Worm (Caenorhabditis elegans) whole organism, young adult: ENCODE results near the gene F38B7.17.

Experiments used
- B0261.1 ChIP-seq: sonication (generic microtip); optimal IDR thresholded peaks from 2 replicates; lab custom pipeline; 2016; ENCODE audit warnings: mild to moderate bottlenecking, missing genetic modification characterization, moderate library complexity, missing compliant biosample characterization
- F23B12.7 ChIP-seq: sonication (generic microtip); optimal IDR thresholded peaks from 2 replicates; lab custom pipeline; 2017; ENCODE audit warnings: missing genetic modification characterization, mild to moderate bottlenecking, missing compliant biosample characterization, antibody characterized with exemption, moderate library complexity; ENCODE audit not compliant: insufficient read depth
- F57C9.4 ChIP-seq: sonication (generic microtip); optimal IDR thresholded peaks from 2 replicates; lab custom pipeline; 2017; ENCODE audit warnings: mild to moderate bottlenecking, missing genetic modification characterization, missing compliant biosample characterization
- K11D2.4 ChIP-seq: fragments of 200-800 bp; sonication (Bioruptor generic); IDR thresholded peaks from 2 replicates; pipeline ENCODE4 v1.3.6; 2022; ENCODE audit warnings: missing genetic modification reagents, missing genetic modification characterization, missing compliant biosample characterization
- T07F8.4 ChIP-seq: sonication (generic microtip); optimal IDR thresholded peaks from 2 replicates; lab custom pipeline; 2016; ENCODE audit warnings: mild to moderate bottlenecking, missing genetic modification characterization, moderate library complexity, missing compliant biosample characterization
- athp-1 ChIP-seq: sonication (generic microtip); optimal IDR thresholded peaks from 2 replicates; lab custom pipeline; 2017; ENCODE audit warnings: mild to moderate bottlenecking, missing genetic modification characterization, missing compliant biosample characterization
- attf-3 ChIP-seq: fragments of 200-800 bp; sonication (Bioruptor generic); conservative IDR thresholded peaks from 2 replicates; pipeline ENCODE4 v1.3.6; 2022; ENCODE audit warnings: missing genetic modification reagents, missing genetic modification characterization, missing compliant biosample characterization
- attf-5 ChIP-seq: fragments of 200-800 bp; sonication (Bioruptor generic); optimal IDR thresholded peaks from 2 replicates; lab custom pipeline; 2018; ENCODE audit warnings: mild to moderate bottlenecking, missing genetic modification characterization, missing compliant biosample characterization
- cebp-1 ChIP-seq, 2 experiments: fragments of 200-800 bp in 1 of 2; sonication (Bioruptor generic) in 1 of 2; sonication (generic microtip) in 1 of 2; IDR thresholded peaks in 1 of 2; optimal IDR thresholded peaks in 1 of 2; 2 replicates each; pipeline versions ENCODE4 v1.3.6 to Lab custom; 2017 to 2022; ENCODE audit warnings: missing compliant biosample characterization in 2 of 2, missing genetic modification characterization in 2 of 2, mild to moderate bottlenecking in 1 of 2, missing genetic modification reagents in 1 of 2, moderate library complexity in 1 of 2
- ceh-91 ChIP-seq: fragments of 200-800 bp; sonication (Bioruptor generic); IDR thresholded peaks from 2 replicates; pipeline ENCODE4 v1.3.6; 2022; ENCODE audit warnings: missing genetic modification reagents, missing genetic modification characterization, missing compliant biosample characterization
- dpl-1 ChIP-seq: fragments of 150-350 bp; optimal IDR thresholded peaks from 2 replicates; lab custom pipeline; 2014; ENCODE audit warnings: missing biosample characterization, missing genetic modification reagents, missing genetic modification characterization
- ekl-4 ChIP-seq: fragments of 200-800 bp; sonication (Bioruptor generic); IDR thresholded peaks from 2 replicates; pipeline ENCODE4 v1.3.6; 2022; ENCODE audit warnings: missing genetic modification reagents, missing genetic modification characterization, missing compliant biosample characterization
- hlh-26 ChIP-seq: fragments of 200-800 bp; sonication (Bioruptor generic); conservative IDR thresholded peaks from 2 replicates; pipeline ENCODE4 v1.3.6; 2022; ENCODE audit warnings: missing genetic modification reagents, missing genetic modification characterization, missing compliant biosample characterization
- hmg-20 ChIP-seq: fragments of 200-800 bp; sonication (Bioruptor generic); IDR thresholded peaks from 2 replicates; pipeline ENCODE4 v1.3.6; 2022; ENCODE audit warnings: missing genetic modification reagents, missing genetic modification characterization, missing compliant biosample characterization
- lag-1 ChIP-seq: fragments of 200-800 bp; sonication (Bioruptor generic); IDR thresholded peaks from 2 replicates; pipeline ENCODE4 v1.3.6; 2022; ENCODE audit warnings: missing genetic modification reagents, missing genetic modification characterization, missing compliant biosample characterization
- let-526 ChIP-seq: fragments of 200-800 bp; sonication (Bioruptor generic); IDR thresholded peaks from 2 replicates; pipeline ENCODE4 v1.3.6; 2022; ENCODE audit warnings: missing genetic modification reagents, missing genetic modification characterization, missing compliant biosample characterization
- let-607 ChIP-seq, 2 experiments: fragments of 200-800 bp in 1 of 2; sonication (Bioruptor generic) in 1 of 2; sonication (generic microtip) in 1 of 2; optimal IDR thresholded peaks; 2 replicates each; lab custom pipeline; 2016 to 2018; ENCODE audit warnings: mild to moderate bottlenecking in 2 of 2, missing compliant biosample characterization in 2 of 2, missing genetic modification characterization in 2 of 2, moderate library complexity in 2 of 2, missing genotype in 1 of 2
- lin-35 ChIP-seq, 3 experiments: fragments of 150-350 bp in 2 of 3; sonication (generic microtip) in 1 of 3; optimal IDR thresholded peaks; 2 replicates each; lab custom pipeline; 2014 to 2018; ENCODE audit warnings: missing biosample characterization in 3 of 3, missing genetic modification characterization in 3 of 3, missing genetic modification reagents in 3 of 3
- lin-54 ChIP-seq: fragments of 200-800 bp; sonication (Bioruptor generic); optimal IDR thresholded peaks from 2 replicates; lab custom pipeline; 2018; ENCODE audit warnings: mild to moderate bottlenecking, missing genetic modification characterization, missing compliant biosample characterization
- lir-1 ChIP-seq: fragments of 200-800 bp; sonication (Bioruptor generic); conservative IDR thresholded peaks from 2 replicates; pipeline ENCODE4 v1.3.6; 2022; ENCODE audit warnings: missing genetic modification reagents, missing genetic modification characterization, missing compliant biosample characterization
- lsl-1 ChIP-seq: fragments of 200-800 bp; sonication (Bioruptor generic); optimal IDR thresholded peaks from 2 replicates; lab custom pipeline; 2018; ENCODE audit warnings: mild to moderate bottlenecking, missing genetic modification characterization, moderate library complexity, missing compliant biosample characterization
- madf-10 ChIP-seq: sonication (generic microtip); optimal IDR thresholded peaks from 2 replicates; lab custom pipeline; 2016; ENCODE audit warnings: mild to moderate bottlenecking, missing genetic modification characterization, missing compliant biosample characterization
- mxl-1 ChIP-seq: sonication (generic microtip); optimal IDR thresholded peaks from 2 replicates; lab custom pipeline; 2016; ENCODE audit warnings: missing genetic modification characterization, missing compliant biosample characterization
- nfya-1 ChIP-seq: sonication (generic microtip); optimal IDR thresholded peaks from 2 replicates; lab custom pipeline; 2017; ENCODE audit warnings: antibody characterized with exemption, missing compliant biosample characterization, missing genetic modification characterization, borderline replicate concordance; ENCODE audit not compliant: insufficient read depth
- nfyb-1 ChIP-seq: fragments of 200-800 bp; sonication (Bioruptor generic); IDR thresholded peaks from 2 replicates; pipeline ENCODE4 v1.3.6; 2022; ENCODE audit warnings: missing genetic modification reagents, missing genetic modification characterization, missing compliant biosample characterization
- nhr-90 ChIP-seq: sonication (generic microtip); optimal IDR thresholded peaks from 2 replicates; lab custom pipeline; 2016; ENCODE audit warnings: missing genotype, mild to moderate bottlenecking, missing genetic modification characterization, missing compliant biosample characterization
- pha-4 ChIP-seq: fragments of 150-350 bp; sonication (generic microtip); optimal IDR thresholded peaks from 2 replicates; lab custom pipeline; 2014; ENCODE audit warnings: missing biosample characterization, missing genetic modification reagents, missing genetic modification characterization
- rcor-1 ChIP-seq: fragments of 200-800 bp; sonication (Bioruptor generic); IDR thresholded peaks from 2 replicates; pipeline ENCODE4 v1.3.6; 2022; ENCODE audit warnings: missing genetic modification reagents, missing genetic modification characterization, missing compliant biosample characterization
- sdz-38 ChIP-seq: sonication (generic microtip); optimal IDR thresholded peaks from 2 replicates; lab custom pipeline; 2016; ENCODE audit warnings: missing genotype, missing genetic modification characterization, missing compliant biosample characterization
- sea-2 ChIP-seq: fragments of 200-800 bp; sonication (Bioruptor generic); IDR thresholded peaks from 2 replicates; pipeline ENCODE4 v1.3.6; 2022; ENCODE audit warnings: missing genetic modification characterization, missing compliant biosample characterization
- snpc-1.3 ChIP-seq: sonication (generic microtip); optimal IDR thresholded peaks from 2 replicates; lab custom pipeline; 2017; ENCODE audit warnings: missing genetic modification characterization, mild to moderate bottlenecking, missing compliant biosample characterization, antibody characterized with exemption, moderate library complexity, missing genotype, missing genetic modification reagents; ENCODE audit not compliant: insufficient read depth
- snpc-3.4 ChIP-seq: sonication (generic microtip); optimal IDR thresholded peaks from 2 replicates; lab custom pipeline; 2017; ENCODE audit warnings: missing genetic modification characterization, mild to moderate bottlenecking, missing compliant biosample characterization, antibody characterized with exemption, moderate library complexity, missing genotype, missing genetic modification reagents
- sptf-2 ChIP-seq: fragments of 200-800 bp; sonication (Bioruptor generic); optimal IDR thresholded peaks from 2 replicates; lab custom pipeline; 2018; ENCODE audit warnings: mild to moderate bottlenecking, missing genetic modification characterization, missing compliant biosample characterization
- tlf-1 ChIP-seq: fragments of 200-800 bp; sonication (Bioruptor generic); optimal IDR thresholded peaks from 2 replicates; lab custom pipeline; 2018; ENCODE audit warnings: mild to moderate bottlenecking, missing genetic modification characterization, missing compliant biosample characterization
- xnd-1 ChIP-seq: sonication (generic microtip); optimal IDR thresholded peaks from 2 replicates; lab custom pipeline; 2016; ENCODE audit warnings: missing genotype, missing genetic modification reagents, missing genetic modification characterization, missing compliant biosample characterization
- zfh-2 ChIP-seq: fragments of 200-800 bp; sonication (Bioruptor generic); conservative IDR thresholded peaks from 2 replicates; pipeline ENCODE4 v1.3.6; 2022; ENCODE audit warnings: missing genetic modification reagents, missing genetic modification characterization, missing compliant biosample characterization
- ztf-25 ChIP-seq: fragments of 200-800 bp; sonication (Bioruptor generic); IDR thresholded peaks from 2 replicates; pipeline ENCODE4 v1.3.6; 2022; ENCODE audit warnings: missing genetic modification reagents, missing genetic modification characterization, missing compliant biosample characterization

The F38B7.17 gene

DNA sequence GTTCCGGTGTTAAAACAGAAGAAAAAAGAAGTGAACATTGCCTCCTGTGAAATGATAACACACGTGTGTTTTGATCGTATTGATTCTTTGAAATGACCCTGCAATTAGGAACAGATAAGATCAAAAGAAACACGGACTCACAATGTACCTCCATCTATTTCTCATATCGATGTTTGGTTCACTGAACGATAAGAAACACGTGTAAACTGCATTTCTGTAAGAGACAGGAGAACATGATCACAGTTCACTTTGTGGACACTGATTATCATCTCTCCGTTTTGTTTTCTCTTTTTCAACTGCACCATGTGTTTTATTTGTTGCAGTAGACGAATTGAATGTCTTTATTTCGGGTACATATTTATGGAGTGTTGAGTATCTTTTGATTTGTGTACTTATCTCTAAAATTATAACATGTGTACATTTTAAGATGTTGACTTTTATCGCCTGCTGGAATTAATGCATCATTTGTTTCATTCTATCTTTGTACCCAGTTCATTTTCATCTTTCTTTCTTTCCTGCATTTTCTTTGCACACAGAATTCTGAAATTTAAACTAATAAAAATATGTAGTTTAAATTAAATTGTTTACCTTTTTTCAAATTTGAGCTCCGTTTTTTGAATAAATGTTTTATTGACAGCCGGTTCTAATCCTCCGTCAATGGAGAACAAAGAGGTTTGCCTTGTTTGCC, 24.2 kb upstream of the F38B7.17 start, which contains the start of the genes H12C20.7 and nhr-68 (continued):
- TF ChIP-seq nfya-1 (tag; lab: Kevin White, UChicago), result no peak
- TF ChIP-seq dpl-1 (GFP tag; lab: Kevin White, UChicago), result no peak
- peak; percentile 76 for TF ChIP-seq K11D2.4 (GFP tag; lab: Robert Waterston, UW)
- peak; percentile 78 for TF ChIP-seq nhr-90 (tag; lab: Kevin White, UChicago)
- TF ChIP-seq sdz-38, result no peak
- no peak for TF ChIP-seq sea-2 (GFP tag; lab: Robert Waterston, UW)
- TF ChIP-seq F23B12.7 (tag; lab: Kevin White, UChicago), result no peak
- TF ChIP-seq let-607 (tag; optimal IDR thresholded peaks at IDR 0.05; lab: Kevin White, UChicago), result peak; percentile 28 to 76
- no peak for TF ChIP-seq hlh-26 (GFP tag; lab: Robert Waterston, UW)
- TF ChIP-seq xnd-1, result no peak
- no peak for TF ChIP-seq hmg-20 (GFP tag; lab: Robert Waterston, UW)
- no peak for TF ChIP-seq F57C9.4 (tag; lab: Kevin White, UChicago)
- peak; percentile 70 for TF ChIP-seq attf-5 (GFP tag; lab: Kevin White, UChicago)
- peak; percentile 60 for TF ChIP-seq lin-54
- no peak for TF ChIP-seq lir-1 (GFP tag; lab: Robert Waterston, UW)
- no peak for TF ChIP-seq ztf-25 (GFP tag; lab: Robert Waterston, UW)
- no peak for TF ChIP-seq ceh-91 (GFP tag; lab: Robert Waterston, UW)
- TF ChIP-seq attf-3, result no peak
- TF ChIP-seq lsl-1 (GFP tag; lab: Kevin White, UChicago), result no peak
- peak; percentile 92 for TF ChIP-seq nfyb-1 (GFP tag; lab: Robert Waterston, UW)
- TF ChIP-seq rcor-1, result 0 out of 2 replicates have a peak, but pooled peaks have one; percentile 16
- TF ChIP-seq zfh-2 (GFP tag; lab: Robert Waterston, UW), result no peak
- TF ChIP-seq lin-35 (GFP tag; optimal IDR thresholded peaks at IDR 0.05; lab: Kevin White, UChicago), result peak in 1 of 3 experiments; percentile 55
- peak; percentile 85 for TF ChIP-seq madf-10
- TF ChIP-seq cebp-1 (GFP tag; IDR thresholded peaks at IDR 0.05; lab: Robert Waterston, UW), result peak; percentile 51; the same call in 1 of the 2 replicates
- TF ChIP-seq cebp-1 (tag; optimal IDR thresholded peaks at IDR 0.05; lab: Kevin White, UChicago), result peak; percentile 85
- 0 out of 2 replicates have a peak, but pooled peaks have one; percentile 38 for TF ChIP-seq lag-1 (GFP tag; lab: Robert Waterston, UW)
- TF ChIP-seq mxl-1, result no peak
- peak; percentile 5 for TF ChIP-seq B0261.1 (tag; lab: Kevin White, UChicago)
- TF ChIP-seq tlf-1 (GFP tag; lab: Kevin White, UChicago), result peak; percentile 91
- peak; percentile 37 for TF ChIP-seq athp-1 (tag; lab: Kevin White, UChicago)
- TF ChIP-seq sptf-2, result no peak
- TF ChIP-seq T07F8.4 (tag; lab: Kevin White, UChicago), result no peak
- TF ChIP-seq snpc-3.4 (tag; lab: Kevin White, UChicago), result no peak
- TF ChIP-seq let-526 (GFP tag; lab: Robert Waterston, UW), result no peak
- peak; percentile 43 for TF ChIP-seq pha-4 (tag; lab: Kevin White, UChicago)
- 0 out of 2 replicates have a peak, but pooled peaks have one; percentile 37 for TF ChIP-seq ekl-4 (GFP tag; lab: Robert Waterston, UW)
- TF ChIP-seq snpc-1.3 (tag; lab: Kevin White, UChicago), result no peak
